Fruit fly (Drosophila melanogaster) whole organism, adult: ENCODE data around the gene Ts.

Source experiments
- CG11617 ChIP-seq: fragments of 200-800 bp; sonication (Bioruptor generic); optimal IDR thresholded peaks from 2 replicates; lab custom pipeline; 2017; ENCODE audit warnings: mild to moderate bottlenecking, missing biosample characterization, missing genetic modification reagents, missing genetic modification characterization
- CG12768 ChIP-seq: fragments of 200-800 bp; sonication (Bioruptor generic); optimal IDR thresholded peaks from 2 replicates; lab custom pipeline; 2017; ENCODE audit warnings: missing biosample characterization, missing genetic modification characterization, mild to moderate bottlenecking, moderate library complexity, missing genetic modification reagents
- CG14711 ChIP-seq: fragments of 200-800 bp; sonication (Bioruptor generic); optimal IDR thresholded peaks from 2 replicates; lab custom pipeline; 2018; ENCODE audit warnings: missing biosample characterization, mild to moderate bottlenecking, missing genetic modification characterization, moderate library complexity
- CG1620 ChIP-seq: fragments of 200-800 bp; sonication (Bioruptor generic); optimal IDR thresholded peaks from 2 replicates; lab custom pipeline; 2016; ENCODE audit warnings: missing biosample characterization, missing genetic modification characterization
- CG5204 ChIP-seq: fragments of 200-800 bp; sonication (Bioruptor generic); optimal IDR thresholded peaks from 2 replicates; lab custom pipeline; 2016; ENCODE audit warnings: missing biosample characterization, missing genetic modification characterization
- Crg-1 ChIP-seq: fragments of 200-800 bp; sonication (Bioruptor generic); optimal IDR thresholded peaks from 2 replicates; lab custom pipeline; 2016; ENCODE audit warnings: missing biosample characterization, missing genetic modification characterization
- Hr96 ChIP-seq: fragments of 200-800 bp; sonication (Bioruptor generic); optimal IDR thresholded peaks from 2 replicates; lab custom pipeline; 2016; ENCODE audit warnings: missing biosample characterization, missing genetic modification characterization
- Mnt ChIP-seq: fragments of 200-800 bp; sonication (Bioruptor generic); optimal IDR thresholded peaks from 2 replicates; lab custom pipeline; 2016; ENCODE audit warnings: missing biosample characterization, mild to moderate bottlenecking, missing genetic modification characterization
- cic ChIP-seq: fragments of 200-800 bp; sonication (Bioruptor generic); optimal IDR thresholded peaks from 2 replicates; lab custom pipeline; 2017; ENCODE audit warnings: missing biosample characterization, mild to moderate bottlenecking, missing genetic modification characterization, moderate library complexity
- cnc ChIP-seq, 2 experiments: fragments of >200 bp; optimal IDR thresholded peaks; 2 replicates each; lab custom pipeline; 2017
- tj ChIP-seq: fragments of 200-800 bp; sonication (Bioruptor generic); optimal IDR thresholded peaks from 3 replicates; lab custom pipeline; 2017; ENCODE audit warnings: missing biosample characterization, mild to moderate bottlenecking, missing genetic modification characterization, moderate library complexity

dm6 chr2L:2945438-2946220 is 23.8 kb downstream of the Ts start:
- TF ChIP-seq Crg-1 (GFP tag; lab: Kevin White, UChicago) = no peak
- TF ChIP-seq cic = no peak
- no peak for TF ChIP-seq CG5204 (GFP tag; lab: Kevin White, UChicago)
- no peak for TF ChIP-seq CG14711 (tag; lab: Kevin White, UChicago)
- TF ChIP-seq CG11617 = no peak
- TF ChIP-seq Mnt (GFP tag; lab: Kevin White, UChicago) = no peak
- no peak for TF ChIP-seq tj (GFP tag; lab: Kevin White, UChicago)
- TF ChIP-seq cnc (optimal IDR thresholded peaks at IDR 0.05; lab: Kevin White, UChicago) = no peak
- TF ChIP-seq CG12768 (GFP tag; lab: Kevin White, UChicago) = no peak
- no peak for TF ChIP-seq CG1620 (GFP tag; lab: Kevin White, UChicago)
- no peak for TF ChIP-seq Hr96 (GFP tag; lab: Kevin White, UChicago)
